Fruit fly (Drosophila melanogaster): ENCODE measurements around the gene Mob2.

dm6 chr3L:11596585-11597252 is 34.7 kb upstream of the Mob2 start, which contains the start of gene CG7368:
- TF ChIP-seq psq (optimal IDR thresholded peaks at IDR 0.05) (no peak), EcR (GFP tag; optimal IDR thresholded peaks at IDR 0.05) (no peak), usp (GFP tag; optimal IDR thresholded peaks at IDR 0.05) (no peak), Dll (optimal IDR thresholded peaks at IDR 0.05) (no peak), pan (optimal IDR thresholded peaks at IDR 0.05) (no peak), CG8478 (optimal IDR thresholded peaks at IDR 0.05) (no peak)

Measured in whole organism.